Fruit fly (Drosophila melanogaster): ENCODE measurements around the gene Rpt2.

Rpt2 gene

dm6 chr3R:23939921-23940839 lies 8.8 kb upstream of the Rpt2 start (continued):
- TF ChIP-seq chn (GFP tag; optimal IDR thresholded peaks at IDR 0.05) (peak; percentile 47), pfk (GFP tag; optimal IDR thresholded peaks at IDR 0.05) (peak; percentile 77), Max (GFP tag; optimal IDR thresholded peaks at IDR 0.05) (peak; percentile 84), HmgZ (tag; optimal IDR thresholded peaks at IDR 0.05) (peak; percentile 90), lola (GFP tag; optimal IDR thresholded peaks at IDR 0.05) (peak in 1 of 3 experiments; percentile 82), Kr (GFP tag; optimal IDR thresholded peaks at IDR 0.05) (peak; percentile 91), ash1 (GFP tag; optimal IDR thresholded peaks at IDR 0.05) (peak; percentile 61), Xbp1 (GFP tag; optimal IDR thresholded peaks at IDR 0.05) (no peak), D19B (GFP tag; optimal IDR thresholded peaks at IDR 0.05) (peak; percentile 48), Dll (GFP tag; IDR thresholded peaks at IDR 0.05; ENCODE audit: partially characterized antibody) (no peak), CG4328 (GFP tag; optimal IDR thresholded peaks at IDR 0.05) (peak; percentile 82), CG14667 (GFP tag; IDR thresholded peaks at IDR 0.05) (no peak; the same call in 1 of the 2 replicates), CG42726 (GFP tag; IDR thresholded peaks at IDR 0.05; ENCODE audit: partially characterized antibody) (no peak), pho (GFP tag; optimal IDR thresholded peaks at IDR 0.05) (peak; percentile 9), ERR (GFP tag; optimal IDR thresholded peaks at IDR 0.05) (no peak), Adf1 (GFP tag; IDR thresholded peaks at IDR 0.05) (no peak; the same call in 1 of the 2 replicates), CG17361 (GFP tag; IDR thresholded peaks at IDR 0.05) (peak; percentile 61; the same call in 1 of the 3 replicates), Oaz (GFP tag; IDR thresholded peaks at IDR 0.05) (no peak), Scr (GFP tag; IDR thresholded peaks at IDR 0.05; ENCODE audit: partially characterized antibody) (no peak), tin (GFP tag; optimal IDR thresholded peaks at IDR 0.05) (peak; percentile 34), NfI (GFP tag; optimal IDR thresholded peaks at IDR 0.05) (peak; percentile 50), hb (GFP tag; IDR thresholded peaks at IDR 0.05; ENCODE audit: partially characterized antibody) (no peak), ems (GFP tag; optimal IDR thresholded peaks at IDR 0.05) (peak; percentile 3), tx (GFP tag; optimal IDR thresholded peaks at IDR 0.05) (no peak), zfh2 (GFP tag; optimal IDR thresholded peaks at IDR 0.05) (no peak), CG8924 (tag; optimal IDR thresholded peaks at IDR 0.05) (peak; percentile 78), zf30C (GFP tag; optimal IDR thresholded peaks at IDR 0.05) (peak; percentile 10), cas (GFP tag; IDR thresholded peaks at IDR 0.05) (peak; percentile 40; the same call in 1 of the 2 replicates), CG10274 (GFP tag; optimal IDR thresholded peaks at IDR 0.05) (peak; percentile 63), NFAT (GFP tag; IDR thresholded peaks at IDR 0.05) (peak; percentile 51), CG17359 (tag; optimal IDR thresholded peaks at IDR 0.05) (peak; percentile 93), CG13894 (tag; optimal IDR thresholded peaks at IDR 0.05) (peak; percentile 99), tna (GFP tag; IDR thresholded peaks at IDR 0.05; ENCODE audit: partially characterized antibody) (no peak), vnd (GFP tag; IDR thresholded peaks at IDR 0.05; ENCODE audit: partially characterized antibody) (no peak), CG3838 (GFP tag; optimal IDR thresholded peaks at IDR 0.05) (peak; percentile 76), Bteb2 (GFP tag; optimal IDR thresholded peaks at IDR 0.05) (peak; percentile 64), CG1832 (GFP tag; optimal IDR thresholded peaks at IDR 0.05) (no peak), CG12071 (GFP tag; optimal IDR thresholded peaks at IDR 0.05) (peak; percentile 90), Antp (GFP tag; optimal IDR thresholded peaks at IDR 0.05) (peak; percentile 3), CG6791 (GFP tag; IDR thresholded peaks at IDR 0.05; ENCODE audit: partially characterized antibody) (no peak), CG17912 (GFP tag; optimal IDR thresholded peaks at IDR 0.05) (peak; percentile 92), fd102C (GFP tag; optimal IDR thresholded peaks at IDR 0.05) (peak; percentile 88), sqz (GFP tag; optimal IDR thresholded peaks at IDR 0.05) (peak; percentile 71), CG5180 (GFP tag; optimal IDR thresholded peaks at IDR 0.05) (peak; percentile 86), CG10366 (GFP tag; IDR thresholded peaks at IDR 0.05) (peak; percentile 62), CG14860 (GFP tag; IDR thresholded peaks at IDR 0.05; ENCODE audit: partially characterized antibody) (no peak), Sox100B (GFP tag; optimal IDR thresholded peaks at IDR 0.05) (peak; percentile 90)

Measured in whole organism, embryonic.